Fruit fly (Drosophila melanogaster): ENCODE measurements around the gene CG46313.

Gene CG46313

dm6 chr3R:26958314-26958979 lies 19.9 kb upstream of the CG46313 start, which contains the start of gene CG6330:
Gene CG6330 (minus strand): TSS chr3R:26958491.
- TF ChIP-seq noc (tag; optimal IDR thresholded peaks at IDR 0.05) = no peak

- TF ChIP-seq noc (tag; optimal IDR thresholded peaks at IDR 0.05) = no peak
Observed at dm6 chr3R:26960496-26960895, 17.8 kb upstream of the CG46313 start.

dm6 chr3R:26963747-26964174 lies 14.6 kb upstream of the CG46313 start:
- peak; percentile 88 for TF ChIP-seq noc (tag; optimal IDR thresholded peaks at IDR 0.05)

- TF ChIP-seq noc (tag; optimal IDR thresholded peaks at IDR 0.05) = no peak
Observed at dm6 chr3R:26964452-26965133, 13.7 kb upstream of the CG46313 start, which contains the start of gene Tsp97E. Gene Tsp97E (minus strand): TSS chr3R:26964817.

dm6 chr3R:26966385-26966784 lies 12.0 kb upstream of the CG46313 start, which contains the start of gene Gr97a:
Gene Gr97a (minus strand): TSS chr3R:26966485.
- no peak for TF ChIP-seq noc (tag; optimal IDR thresholded peaks at IDR 0.05)

dm6 chr3R:26966794-26967323 lies 11.5 kb upstream of the CG46313 start, which contains the start of gene CG5521:
Gene CG5521 (plus strand): TSS chr3R:26966930.
- TF ChIP-seq noc (tag; optimal IDR thresholded peaks at IDR 0.05) = peak; percentile 20

dm6 chr3R:26967587-26968312 lies 10.6 kb upstream of the CG46313 start:
- peak; percentile 41 for TF ChIP-seq noc (tag; optimal IDR thresholded peaks at IDR 0.05)

dm6 chr3R:26968313-26968605 lies 10.1 kb upstream of the CG46313 start:
- no peak for TF ChIP-seq noc (tag; optimal IDR thresholded peaks at IDR 0.05)

- TF ChIP-seq noc (tag; optimal IDR thresholded peaks at IDR 0.05) = peak; percentile 2
Observed at dm6 chr3R:26968823-26969638, 9.3 kb upstream of the CG46313 start.

- TF ChIP-seq noc (tag; optimal IDR thresholded peaks at IDR 0.05) = peak; percentile 77
Observed at dm6 chr3R:26969743-26970142, 8.6 kb upstream of the CG46313 start.

- TF ChIP-seq noc (tag; optimal IDR thresholded peaks at IDR 0.05) = peak; percentile 28
Observed at dm6 chr3R:26980282-26980691, 1.9 kb downstream of the CG46313 start.

- TF ChIP-seq noc (tag; optimal IDR thresholded peaks at IDR 0.05) = no peak
Observed at dm6 chr3R:26982106-26982505, 3.8 kb downstream of the CG46313 start.

dm6 chr3R:26984437-26984836 lies 6.1 kb downstream of the CG46313 start:
- TF ChIP-seq noc (tag; optimal IDR thresholded peaks at IDR 0.05) = peak; percentile 64

dm6 chr3R:26987455-26987854 lies 9.1 kb downstream of the CG46313 start:
- no peak for TF ChIP-seq noc (tag; optimal IDR thresholded peaks at IDR 0.05)

- TF ChIP-seq noc (tag; optimal IDR thresholded peaks at IDR 0.05) = peak; percentile 85
Observed at dm6 chr3R:26988412-26988981, 10.2 kb downstream of the CG46313 start, which contains the start of gene CG31075. Gene CG31075 (minus strand): TSS chr3R:26988517.

Measured in whole organism, larva.